Worm (Caenorhabditis elegans) whole organism, L4 larva: Measurements from ENCODE around the gene T14B4.3.

ENCODE experiments used
- Y75B8A.6 ChIP-seq: fragments of 200-800 bp; sonication (Bioruptor generic); IDR thresholded peaks from 2 replicates; pipeline ENCODE4 v1.3.6; 2022; ENCODE audit warnings: missing genetic modification reagents, missing genetic modification characterization, missing compliant biosample characterization
- fos-1 ChIP-seq: fragments of 150-350 bp; optimal IDR thresholded peaks from 2 replicates; lab custom pipeline; 2014; ENCODE audit warnings: missing biosample characterization, missing genetic modification characterization
- nhr-11 ChIP-seq: fragments of 150-350 bp; optimal IDR thresholded peaks from 2 replicates; lab custom pipeline; 2014; ENCODE audit warnings: missing biosample characterization, missing genetic modification characterization
- nhr-28 ChIP-seq: fragments of 150-350 bp; optimal IDR thresholded peaks from 2 replicates; lab custom pipeline; 2014; ENCODE audit warnings: missing biosample characterization, missing genetic modification characterization
- pqm-1 ChIP-seq: sonication (generic microtip); optimal IDR thresholded peaks from 2 replicates; lab custom pipeline; 2017; ENCODE audit warnings: missing biosample characterization, missing genetic modification characterization
- skn-1 ChIP-seq: fragments of 150-350 bp; optimal IDR thresholded peaks from 2 replicates; lab custom pipeline; 2014; ENCODE audit warnings: missing biosample characterization, missing genetic modification characterization
- unc-39 ChIP-seq: sonication (generic microtip); optimal IDR thresholded peaks from 2 replicates; lab custom pipeline; 2017; ENCODE audit warnings: missing biosample characterization, missing genetic modification characterization

DNA sequence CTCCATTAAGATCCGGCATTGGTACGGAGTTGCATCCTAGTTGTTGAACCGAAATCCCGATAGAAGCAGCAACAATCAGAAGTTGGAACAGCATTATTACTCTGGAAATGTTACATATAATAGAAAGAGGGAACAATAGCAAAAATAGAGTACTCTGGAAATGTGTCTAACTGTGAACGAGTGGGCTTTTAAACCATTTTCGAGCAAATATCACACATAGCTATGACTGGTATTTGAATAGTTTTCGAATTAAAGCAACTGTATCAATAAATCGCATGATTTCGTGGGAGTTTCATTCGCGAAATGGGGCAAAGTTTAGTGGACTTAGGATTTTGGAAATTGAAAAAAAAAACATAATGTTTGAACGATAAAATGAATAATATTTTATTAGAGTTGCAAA, 14.7 kb downstream of the T14B4.3 start, which contains the start of gene F41G3.10:
- TF ChIP-seq nhr-11 (tag; lab: Kevin White, UChicago): no peak
- TF ChIP-seq unc-39: no peak
- TF ChIP-seq Y75B8A.6 (GFP tag; lab: Robert Waterston, UW): no peak
- no peak for TF ChIP-seq pqm-1
- no peak for TF ChIP-seq skn-1 (tag; lab: Kevin White, UChicago)
- TF ChIP-seq nhr-28: no peak
- TF ChIP-seq fos-1 (tag; lab: Kevin White, UChicago): no peak
